Worm (Caenorhabditis elegans) whole organism, L1 larva: ENCODE results near the gene srd-31.

Source experiments
- aly-2 ChIP-seq: fragments of 150-350 bp; optimal IDR thresholded peaks from 2 replicates; lab custom pipeline; 2014; ENCODE audit warnings: missing biosample characterization, missing genetic modification characterization
- ama-1 ChIP-seq: fragments of 150-350 bp; optimal IDR thresholded peaks from 2 replicates; lab custom pipeline; 2014
- efl-1 ChIP-seq, 4 experiments: fragments of 150-350 bp; optimal IDR thresholded peaks in 3 of 4; peaks in 1 of 4; 1 replicate in 1 of 4; 2 replicates in 3 of 4; lab custom pipeline; 2014; ENCODE audit warnings: missing biosample characterization in 2 of 4, missing genetic modification characterization in 2 of 4, missing genetic modification reagents in 2 of 4
- egl-27 ChIP-seq, 2 experiments: fragments of 150-350 bp in 1 of 2; sonication (generic microtip); optimal IDR thresholded peaks; 3 replicates each; lab custom pipeline; 2017 to 2018; ENCODE audit warnings: missing biosample characterization in 2 of 2, missing genetic modification characterization in 2 of 2, missing genetic modification reagents in 2 of 2
- lin-39 ChIP-seq: fragments of 150-350 bp; optimal IDR thresholded peaks from 2 replicates; lab custom pipeline; 2014; ENCODE audit warnings: missing biosample characterization, missing genetic modification reagents, missing genetic modification characterization
- lsy-2 ChIP-seq, 2 experiments: fragments of 150-350 bp; optimal IDR thresholded peaks; 2 replicates each; lab custom pipeline; 2014; ENCODE audit warnings: missing biosample characterization in 2 of 2, missing genetic modification characterization in 2 of 2
- nhr-19 ChIP-seq: fragments of 200-800 bp; sonication (Bioruptor generic); conservative IDR thresholded peaks from 2 replicates; pipeline ENCODE4 v1.3.6; 2022; ENCODE audit warnings: missing genetic modification characterization, missing compliant biosample characterization
- nhr-28 ChIP-seq: fragments of 150-350 bp; optimal IDR thresholded peaks from 2 replicates; lab custom pipeline; 2014; ENCODE audit warnings: missing biosample characterization, missing genetic modification characterization
- nhr-85 ChIP-seq: sonication (generic microtip); peaks from one replicate; lab custom pipeline; 2016; ENCODE audit warnings: missing genetic modification characterization, inconsistent platforms, missing compliant biosample characterization
- sup-37 ChIP-seq: fragments of 200-800 bp; sonication (Bioruptor generic); optimal IDR thresholded peaks from 2 replicates; lab custom pipeline; 2018; ENCODE audit warnings: mild to moderate bottlenecking, missing genetic modification characterization, missing compliant biosample characterization
- unc-98 ChIP-seq: fragments of 200-800 bp; sonication (Bioruptor generic); IDR thresholded peaks from 2 replicates; pipeline ENCODE4 v1.3.6; 2022; ENCODE audit warnings: missing genetic modification characterization, missing compliant biosample characterization
- ztf-11 ChIP-seq, 2 experiments: sonication (generic microtip); optimal IDR thresholded peaks; 2 replicates each; lab custom pipeline; 2016 to 2017; ENCODE audit warnings: missing genetic modification characterization in 2 of 2, missing biosample characterization in 1 of 2, missing compliant biosample characterization in 1 of 2

- TF ChIP-seq nhr-85 (tag; lab: Kevin White, UChicago) (peak; percentile 48), lsy-2 (tag; optimal IDR thresholded peaks at IDR 0.05; lab: Kevin White, UChicago) (no peak), unc-98 (no peak), ama-1 (lab: Kevin White, UChicago) (no peak), lin-39 (tag; lab: Kevin White, UChicago) (no peak), aly-2 (tag; lab: Kevin White, UChicago) (no peak), nhr-28 (tag; lab: Kevin White, UChicago) (no peak), egl-27 (tag; optimal IDR thresholded peaks at IDR 0.05; lab: Kevin White, UChicago) (no peak), nhr-19 (GFP tag; lab: Robert Waterston, UW) (no peak), ztf-11 (tag; optimal IDR thresholded peaks at IDR 0.05; lab: Kevin White, UChicago) (no peak), sup-37 (GFP tag; lab: Kevin White, UChicago) (no peak), efl-1 (optimal IDR thresholded peaks at IDR 0.05; lab: Kevin White, UChicago) (no peak), efl-1 (GFP tag; optimal IDR thresholded peaks at IDR 0.05 in 1 of 2; lab: Kevin White, UChicago) (no peak)
Observed at ce11 chrV:7624652-7625051, 9.9 kb downstream of the srd-31 start, which contains the start of gene grsp-4.
